Worm (Caenorhabditis elegans): ENCODE data around the gene mom-2.

DNA sequence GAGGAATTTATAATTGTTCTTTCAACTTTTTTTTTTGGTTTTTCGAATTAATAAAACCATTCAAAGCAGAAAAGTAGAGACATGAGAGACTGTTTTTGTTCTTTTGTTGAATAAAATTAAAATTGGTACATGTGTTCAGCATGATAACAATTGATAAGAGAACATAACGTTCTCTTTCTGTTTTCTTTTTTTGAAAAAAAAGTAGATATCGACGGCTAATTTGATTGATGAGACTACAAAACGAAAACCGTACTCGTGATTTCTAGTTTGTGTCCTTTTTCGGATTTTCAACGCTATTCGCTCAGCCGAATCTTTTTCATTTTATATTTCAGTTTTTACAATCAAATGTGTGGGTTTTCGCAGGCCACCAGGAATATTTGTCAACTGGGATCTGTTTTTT is 10.4 kb upstream of the mom-2 start, which contains the start of gene C08D8.1:
- no peak for TF ChIP-seq ztf-11 (tag; optimal IDR thresholded peaks at IDR 0.05)
- TF ChIP-seq ces-1 (GFP tag; optimal IDR thresholded peaks at IDR 0.05): no peak
- no peak for TF ChIP-seq elt-3 (tag; optimal IDR thresholded peaks at IDR 0.05)
- TF ChIP-seq blmp-1 (tag; optimal IDR thresholded peaks at IDR 0.05): no peak
- TF ChIP-seq nhr-76 (tag; optimal IDR thresholded peaks at IDR 0.05): no peak
- no peak for TF ChIP-seq elt-1 (tag; optimal IDR thresholded peaks at IDR 0.05; ENCODE audit: borderline replicate concordance, insufficient read depth)
- TF ChIP-seq unc-62 (GFP tag; optimal IDR thresholded peaks at IDR 0.05): no peak
- no peak for TF ChIP-seq pha-4 (tag; optimal IDR thresholded peaks at IDR 0.05)
- TF ChIP-seq nhr-12 (tag; optimal IDR thresholded peaks at IDR 0.05): no peak
